Worm (Caenorhabditis elegans) whole organism, L4 larva: ENCODE data around the gene C25H3.14.

Experiments
- R02D3.7 ChIP-seq: fragments of 150-350 bp; sonication (generic microtip); optimal IDR thresholded peaks from 3 replicates; lab custom pipeline; 2014; ENCODE audit warnings: missing biosample characterization, missing genetic modification characterization
- ZK337.2 ChIP-seq: fragments of 200-800 bp; sonication (Bioruptor generic); IDR thresholded peaks from 2 replicates; pipeline ENCODE4 v1.3.6; 2022; ENCODE audit warnings: missing genetic modification reagents, missing genetic modification characterization, missing compliant biosample characterization
- ceh-28 ChIP-seq: fragments of 150-350 bp; optimal IDR thresholded peaks from 2 replicates; lab custom pipeline; 2014; ENCODE audit warnings: missing biosample characterization, missing genetic modification reagents, missing genetic modification characterization
- ceh-82 ChIP-seq: sonication (generic microtip); optimal IDR thresholded peaks from 2 replicates; lab custom pipeline; 2017; ENCODE audit warnings: missing biosample characterization, missing genetic modification characterization
- daf-12 ChIP-seq: fragments of 150-350 bp; optimal IDR thresholded peaks from 2 replicates; lab custom pipeline; 2014; ENCODE audit warnings: missing biosample characterization, missing genetic modification reagents, missing genetic modification characterization
- lim-7 ChIP-seq: fragments of 200-800 bp; sonication (Bioruptor generic); IDR thresholded peaks from 2 replicates; pipeline ENCODE4 v1.3.6; 2022; ENCODE audit warnings: missing genetic modification characterization, missing compliant biosample characterization
- nhr-10 ChIP-seq: fragments of 150-350 bp; optimal IDR thresholded peaks from 2 replicates; lab custom pipeline; 2014; ENCODE audit warnings: missing biosample characterization, missing genetic modification characterization
- nhr-11 ChIP-seq: fragments of 150-350 bp; optimal IDR thresholded peaks from 2 replicates; lab custom pipeline; 2014; ENCODE audit warnings: missing biosample characterization, missing genetic modification characterization
- nhr-76 ChIP-seq: fragments of 150-350 bp; optimal IDR thresholded peaks from 2 replicates; lab custom pipeline; 2014; ENCODE audit warnings: missing biosample characterization, missing genetic modification characterization
- zag-1 ChIP-seq: fragments of 150-350 bp; optimal IDR thresholded peaks from 2 replicates; lab custom pipeline; 2014; ENCODE audit warnings: missing biosample characterization, missing genetic modification characterization
- zip-2 ChIP-seq: fragments of 150-350 bp; optimal IDR thresholded peaks from 2 replicates; lab custom pipeline; 2014; ENCODE audit warnings: missing biosample characterization, missing genetic modification characterization

DNA sequence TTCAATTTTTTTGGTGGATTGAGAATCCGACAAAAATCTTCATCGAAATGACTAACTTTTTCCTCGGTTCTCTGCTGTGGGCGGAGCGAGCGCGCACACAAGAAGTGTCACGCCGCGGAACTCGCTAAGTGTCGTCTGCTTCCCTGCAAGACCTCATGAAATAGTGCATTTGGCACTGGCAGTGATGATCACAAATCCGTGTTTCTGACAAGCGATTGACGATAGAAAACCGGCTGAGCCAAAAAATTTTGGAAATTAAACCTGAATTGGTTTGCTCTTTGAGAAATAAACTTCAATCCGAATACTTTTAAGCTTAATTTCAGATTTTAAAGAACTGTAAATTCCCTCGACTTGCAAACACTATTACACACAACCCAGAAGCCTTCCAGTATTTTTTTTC lies 6.6 kb downstream of the C25H3.14 start:
- TF ChIP-seq R02D3.7 (tag; lab: Kevin White, UChicago) (no peak), daf-12 (no peak), zip-2 (tag; lab: Kevin White, UChicago) (no peak), nhr-76 (tag; lab: Kevin White, UChicago) (no peak), nhr-10 (no peak), nhr-11 (tag; lab: Kevin White, UChicago) (peak; percentile 0), ZK337.2 (no peak), zag-1 (tag; lab: Kevin White, UChicago) (no peak), ceh-82 (tag; lab: Kevin White, UChicago) (no peak), lim-7 (no peak), ceh-28 (tag; lab: Kevin White, UChicago) (no peak)
